Fruit fly (Drosophila melanogaster): Measurements from ENCODE around the gene Doc1.

DNA sequence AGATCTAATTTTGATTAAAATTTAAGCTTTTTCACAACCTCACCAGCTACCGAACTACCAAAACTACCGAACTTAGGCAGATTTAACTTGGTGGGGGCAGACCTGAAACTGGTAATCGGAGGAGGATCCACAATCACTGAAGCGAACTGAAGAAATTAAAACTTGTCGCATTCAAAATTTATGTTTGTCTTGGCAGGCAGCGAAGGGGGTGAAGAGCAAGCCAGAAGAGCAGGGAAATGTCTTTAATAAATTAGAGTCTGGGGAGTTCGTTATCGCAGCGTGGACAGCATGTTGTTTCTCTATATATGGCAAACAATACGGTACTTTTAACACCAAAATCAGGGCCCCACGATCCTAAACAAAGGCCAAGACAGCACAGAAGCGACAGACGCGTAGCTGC, 16.0 kb upstream of the Doc1 start:
- no peak for TF ChIP-seq Snoo (tag; optimal IDR thresholded peaks at IDR 0.05)
- TF ChIP-seq EcR (GFP tag; optimal IDR thresholded peaks at IDR 0.05) = no peak
- TF ChIP-seq Pif1B (GFP tag; optimal IDR thresholded peaks at IDR 0.05) = no peak
- no peak for TF ChIP-seq CG14655 (GFP tag; optimal IDR thresholded peaks at IDR 0.05)

Measured in whole organism, pupa.